Fruit fly (Drosophila melanogaster): ENCODE measurements around the gene CG17237.

The CG17237 gene

dm6 chr2L:2252241-2252640 lies 37.0 kb downstream of the CG17237 start, which contains the start of gene CG17239:
TSS of gene CG17239 (minus strand) at chr2L:2252341.
- TF ChIP-seq Smox (GFP tag; optimal IDR thresholded peaks at IDR 0.05) (no peak), CG32006 (GFP tag; optimal IDR thresholded peaks at IDR 0.05) (no peak), achi (GFP tag; optimal IDR thresholded peaks at IDR 0.05) (no peak), cyc (GFP tag; optimal IDR thresholded peaks at IDR 0.05) (no peak), Hr38 (GFP tag; optimal IDR thresholded peaks at IDR 0.05) (no peak), svp (GFP tag) (no peak), dsx (GFP tag; optimal IDR thresholded peaks at IDR 0.05; ENCODE audit: poor library complexity, severe bottlenecking) (no peak), Sox15 (GFP tag; optimal IDR thresholded peaks at IDR 0.05) (no peak), CG8632 (GFP tag; optimal IDR thresholded peaks at IDR 0.05) (no peak), CG6808 (GFP tag; optimal IDR thresholded peaks at IDR 0.05) (no peak), Hr4 (GFP tag; optimal IDR thresholded peaks at IDR 0.05) (no peak), CG11902 (GFP tag; optimal IDR thresholded peaks at IDR 0.05) (no peak), pdm3 (GFP tag; optimal IDR thresholded peaks at IDR 0.05) (no peak), CG8319 (GFP tag; optimal IDR thresholded peaks at IDR 0.05) (no peak), spab (GFP tag; optimal IDR thresholded peaks at IDR 0.05) (no peak), Hr39 (GFP tag; optimal IDR thresholded peaks at IDR 0.05) (no peak)

DNA sequence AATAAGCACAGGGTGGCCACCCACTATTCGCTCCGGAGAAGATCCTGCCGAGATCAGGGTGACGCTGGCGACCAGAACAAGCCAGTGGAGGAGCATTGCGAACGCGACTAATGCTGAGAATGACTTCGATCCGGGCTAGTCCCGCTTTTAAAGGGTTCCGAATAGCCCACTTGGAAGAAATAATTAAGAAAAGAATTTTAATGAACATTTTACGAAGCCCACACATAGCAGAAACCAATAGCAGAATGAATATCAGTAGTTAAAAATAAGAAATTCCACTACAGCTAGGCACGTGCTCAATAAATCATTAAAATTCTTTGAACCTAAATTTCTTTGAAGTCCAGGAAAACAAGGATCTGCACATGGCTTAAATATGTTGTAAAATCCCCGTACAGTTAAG lies 38.0 kb downstream of the CG17237 start, which contains the start of gene Ser12:
TSS of gene Ser12 (minus strand) at position 101 of the 400 bp plus-strand sequence.
- TF ChIP-seq lz (GFP tag; optimal IDR thresholded peaks at IDR 0.05) (no peak), net (GFP tag; optimal IDR thresholded peaks at IDR 0.05) (no peak), Smox (GFP tag; optimal IDR thresholded peaks at IDR 0.05) (no peak), Ets21C (GFP tag; optimal IDR thresholded peaks at IDR 0.05) (no peak), CG31627 (GFP tag; optimal IDR thresholded peaks at IDR 0.05) (no peak), CG8319 (GFP tag; optimal IDR thresholded peaks at IDR 0.05) (no peak), salr (GFP tag; optimal IDR thresholded peaks at IDR 0.05) (no peak), esn (GFP tag; optimal IDR thresholded peaks at IDR 0.05) (no peak), CG8119 (GFP tag; IDR thresholded peaks at IDR 0.05) (no peak), CG11902 (GFP tag; optimal IDR thresholded peaks at IDR 0.05) (no peak), vri (GFP tag; optimal IDR thresholded peaks at IDR 0.05) (no peak), CG6792 (GFP tag; optimal IDR thresholded peaks at IDR 0.05) (no peak), CG15336 (GFP tag; IDR thresholded peaks at IDR 0.05) (no peak), svp (GFP tag) (no peak), Sox14 (GFP tag; optimal IDR thresholded peaks at IDR 0.05) (no peak), Met (GFP tag; optimal IDR thresholded peaks at IDR 0.05) (no peak), OdsH (GFP tag; optimal IDR thresholded peaks at IDR 0.05) (no peak), CG32006 (GFP tag; optimal IDR thresholded peaks at IDR 0.05) (no peak)

DNA sequence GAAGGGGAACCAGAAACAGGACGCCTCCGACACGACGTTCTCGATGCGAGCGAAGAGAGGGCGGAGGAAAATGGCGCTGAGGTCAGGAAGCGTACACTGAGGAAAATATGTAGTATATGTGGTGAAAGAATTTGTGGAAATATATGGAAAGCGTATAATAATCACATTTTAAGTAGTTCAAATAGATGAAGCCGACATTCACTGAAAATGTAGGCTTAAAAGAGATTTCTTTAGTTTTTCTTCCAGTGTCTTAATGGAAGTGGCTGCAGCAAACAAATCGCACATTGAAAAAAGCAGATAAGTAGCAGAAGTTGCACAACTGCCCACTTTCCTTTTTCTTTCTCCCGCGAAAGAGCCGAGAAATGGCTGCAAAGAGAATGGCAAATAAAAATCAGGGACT lies 39.6 kb downstream of the CG17237 start:
- TF ChIP-seq spab (GFP tag; optimal IDR thresholded peaks at IDR 0.05) (no peak), CG6808 (GFP tag; optimal IDR thresholded peaks at IDR 0.05) (peak; percentile 9), CG8119 (GFP tag; IDR thresholded peaks at IDR 0.05) (0 out of 3 replicates have a peak, but pooled peaks have one; percentile 20), Eip78C (GFP tag) (peak; percentile 63), CG10669 (GFP tag; optimal IDR thresholded peaks at IDR 0.05) (peak; percentile 5), eg (GFP tag; IDR thresholded peaks at IDR 0.05) (0 out of 3 replicates have a peak, but pooled peaks have one; percentile 25), Hr39 (GFP tag; optimal IDR thresholded peaks at IDR 0.05) (peak; percentile 10), CG8319 (GFP tag; optimal IDR thresholded peaks at IDR 0.05) (no peak), Hr38 (GFP tag; optimal IDR thresholded peaks at IDR 0.05) (peak; percentile 16), OdsH (GFP tag; optimal IDR thresholded peaks at IDR 0.05) (peak; percentile 13), acj6 (GFP tag; optimal IDR thresholded peaks at IDR 0.05) (peak; percentile 31), Eip75B (GFP tag; optimal IDR thresholded peaks at IDR 0.05) (peak; percentile 9), CG6792 (GFP tag; optimal IDR thresholded peaks at IDR 0.05) (no peak), pdm3 (GFP tag; optimal IDR thresholded peaks at IDR 0.05) (peak; percentile 22), CG32006 (GFP tag; optimal IDR thresholded peaks at IDR 0.05) (peak; percentile 17), Hr4 (GFP tag; optimal IDR thresholded peaks at IDR 0.05) (peak; percentile 21), CG31627 (GFP tag; optimal IDR thresholded peaks at IDR 0.05) (peak; percentile 14), CG3919 (GFP tag; optimal IDR thresholded peaks at IDR 0.05) (peak; percentile 25), CG3032 (tag; optimal IDR thresholded peaks at IDR 0.05) (no peak), CG10631 (GFP tag; optimal IDR thresholded peaks at IDR 0.05) (peak; percentile 8)
